Worm (Caenorhabditis elegans): ENCODE measurements around the gene Y71H10B.1.

Y71H10B.1 gene

DNA sequence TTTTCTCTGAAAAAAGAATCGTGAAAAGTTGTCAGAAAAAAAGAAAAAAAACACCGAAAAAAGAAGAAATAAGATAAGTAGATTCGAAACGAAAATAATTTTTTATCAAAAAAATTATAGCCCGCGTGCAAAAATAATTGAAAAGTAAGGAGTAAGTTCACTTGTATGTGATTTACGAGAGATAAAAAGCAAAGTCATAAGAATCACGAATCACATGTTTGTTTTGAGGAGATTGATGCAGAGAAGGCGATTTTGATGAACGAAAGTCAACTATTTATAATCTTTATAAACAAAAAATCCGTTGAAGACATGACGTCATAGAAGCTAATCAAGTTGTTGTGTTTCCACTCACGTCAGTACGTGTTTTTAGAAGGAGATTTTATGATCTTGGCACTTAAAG is at the start of gene Y71H10B.1:
Y71H10B.1 (minus strand) TSS at position 6 of the 400 bp plus-strand sequence.
- TF ChIP-seq D2030.7 (GFP tag; IDR thresholded peaks at IDR 0.05) (no peak), ztf-26 (tag; optimal IDR thresholded peaks at IDR 0.05) (peak; percentile 25), hrde-1 (tag; optimal IDR thresholded peaks at IDR 0.05; ENCODE audit: borderline replicate concordance) (no peak), somi-1 (GFP tag; optimal IDR thresholded peaks at IDR 0.05) (peak; percentile 54), lin-40 (tag; optimal IDR thresholded peaks at IDR 0.05) (peak; percentile 22)

DNA sequence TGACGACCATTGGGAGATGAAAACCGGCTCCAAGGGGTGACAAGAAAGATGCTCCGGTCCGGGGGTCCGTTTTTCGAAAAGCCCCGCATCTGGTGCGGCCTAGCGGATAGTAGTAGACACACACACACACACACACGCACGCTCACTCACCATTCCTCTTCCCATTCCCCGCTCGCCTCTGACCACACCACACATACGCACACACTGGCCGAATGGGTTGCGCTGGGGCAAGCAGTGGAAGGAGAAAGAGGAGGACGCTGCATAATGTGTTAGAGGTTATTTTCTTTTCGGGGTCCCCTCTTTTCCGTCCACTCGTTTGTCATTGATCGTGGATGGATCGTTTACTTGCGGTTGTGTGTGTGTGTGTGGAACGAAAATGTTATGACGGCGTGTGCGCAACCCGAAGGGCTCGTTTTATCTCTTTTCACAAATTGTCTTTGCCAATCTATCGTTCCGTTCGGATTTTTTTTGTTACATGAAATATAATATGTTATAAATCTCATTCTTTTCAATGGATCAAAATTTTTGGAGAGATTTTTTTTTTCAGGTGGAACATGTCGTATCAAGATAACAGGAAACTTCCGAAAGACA is 45.3 kb upstream of the Y71H10B.1 start, which contains the start of gene vang-1:
vang-1 (plus strand) TSS at position 541 of the 591 bp plus-strand sequence.
- TF ChIP-seq Y53G8AR.9 (GFP tag; conservative IDR thresholded peaks at IDR 0.05) (no peak), somi-1 (GFP tag; optimal IDR thresholded peaks at IDR 0.05) (no peak), ztf-26 (tag; optimal IDR thresholded peaks at IDR 0.05) (no peak), pha-4 (tag; optimal IDR thresholded peaks at IDR 0.05) (no peak), sdz-38 (tag; optimal IDR thresholded peaks at IDR 0.05) (no peak), F37B4.10 (GFP tag; IDR thresholded peaks at IDR 0.05) (no peak), ztf-6 (GFP tag; IDR thresholded peaks at IDR 0.05) (0 out of 2 replicates have a peak, but pooled peaks have one; percentile 41), Y56A3A.18 (GFP tag; IDR thresholded peaks at IDR 0.05) (peak; percentile 55; the same call in 1 of the 2 replicates), zfh-2 (GFP tag; conservative IDR thresholded peaks at IDR 0.05) (peak; percentile 82), unc-130 (GFP tag; optimal IDR thresholded peaks at IDR 0.05) (no peak), F57C9.4 (tag; optimal IDR thresholded peaks at IDR 0.05) (no peak), ceh-100 (GFP tag; IDR thresholded peaks at IDR 0.05) (no peak), ztf-25 (GFP tag; IDR thresholded peaks at IDR 0.05) (no peak)

DNA sequence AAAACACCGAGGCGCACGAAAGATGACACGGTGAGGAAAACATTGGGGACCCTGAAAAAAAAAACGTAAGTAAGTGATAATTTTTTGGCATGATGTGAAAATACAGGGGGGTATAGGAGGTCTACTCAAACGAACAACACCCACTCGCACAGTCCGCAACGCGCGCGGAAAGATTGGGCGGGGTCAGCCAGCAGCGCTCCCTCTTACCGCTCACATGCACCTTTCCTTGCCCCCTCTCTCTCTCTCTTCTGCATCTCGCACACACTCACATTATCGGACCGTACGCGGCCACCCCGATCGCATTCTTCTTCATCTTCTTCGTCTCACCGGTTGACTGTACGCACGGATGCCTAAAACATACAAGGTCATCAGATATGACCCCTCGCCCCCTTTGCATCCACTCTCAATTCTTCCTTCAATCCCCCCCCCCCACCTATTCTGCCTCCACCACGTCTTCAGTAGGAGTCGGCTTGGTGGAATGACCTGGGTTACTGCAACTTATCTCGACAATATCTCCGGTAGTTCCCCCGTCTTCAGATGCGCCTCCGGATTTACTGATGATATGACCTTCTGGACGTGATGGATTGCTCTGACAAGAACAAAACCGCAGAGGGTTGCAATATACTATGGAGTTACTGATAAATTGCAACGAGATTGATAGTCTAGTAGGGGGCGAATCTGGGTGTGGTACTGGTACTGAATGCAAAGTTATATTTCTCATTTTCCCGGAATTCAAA is 39.6 kb upstream of the Y71H10B.1 start, which contains the start of gene F53B3.5:
F53B3.5 (minus strand) TSS at position 51 of the 737 bp plus-strand sequence.
- TF ChIP-seq egrh-3 (GFP tag; IDR thresholded peaks at IDR 0.05) (peak; percentile 60; the same call in 1 of the 2 replicates), zfh-2 (GFP tag; conservative IDR thresholded peaks at IDR 0.05) (peak; percentile 81), ama-1 (optimal IDR thresholded peaks at IDR 0.05) (no peak), ama-1 (GFP tag; optimal IDR thresholded peaks at IDR 0.05) (no peak), bed-2 (GFP tag; IDR thresholded peaks at IDR 0.05) (0 out of 2 replicates have a peak, but pooled peaks have one; percentile 51), nfyb-1 (GFP tag; IDR thresholded peaks at IDR 0.05) (no peak), egl-44 (GFP tag; IDR thresholded peaks at IDR 0.05) (0 out of 2 replicates have a peak, but pooled peaks have one; percentile 15), egl-18 (GFP tag; IDR thresholded peaks at IDR 0.05) (no peak), efl-1 (GFP tag; optimal IDR thresholded peaks at IDR 0.05) (no peak), lag-1 (GFP tag; IDR thresholded peaks at IDR 0.05) (0 out of 2 replicates have a peak, but pooled peaks have one; percentile 48)

DNA sequence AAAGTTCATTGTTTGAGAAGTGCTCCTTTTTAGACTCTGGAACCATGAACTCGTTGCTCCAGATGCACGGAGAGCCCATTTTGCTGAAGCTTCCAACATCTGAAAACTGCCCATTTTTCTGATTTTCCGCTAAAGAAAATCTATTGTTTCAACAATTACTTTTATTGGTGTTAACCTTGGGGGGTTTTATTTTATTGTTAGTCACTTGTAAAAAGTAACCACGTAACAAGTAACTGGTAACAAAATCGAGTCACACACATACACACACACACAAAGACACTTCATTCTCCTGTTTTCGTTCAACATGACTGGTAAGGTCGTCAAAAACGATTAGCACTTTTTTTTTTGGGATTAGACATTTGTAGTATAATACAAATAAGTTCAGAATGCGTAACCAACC is 37.3 kb upstream of the Y71H10B.1 start:
- TF ChIP-seq C17E4.6 (GFP tag; IDR thresholded peaks at IDR 0.05) (no peak), F22D6.2 (tag; optimal IDR thresholded peaks at IDR 0.05) (no peak), F10E7.11 (tag; optimal IDR thresholded peaks at IDR 0.05) (no peak), hlh-12 (tag; optimal IDR thresholded peaks at IDR 0.05) (no peak), T26A5.8 (tag; optimal IDR thresholded peaks at IDR 0.05) (no peak), athp-1 (tag; optimal IDR thresholded peaks at IDR 0.05) (no peak), let-526 (GFP tag; IDR thresholded peaks at IDR 0.05) (no peak), hmg-20 (GFP tag; IDR thresholded peaks at IDR 0.05) (no peak), sdz-38 (tag; optimal IDR thresholded peaks at IDR 0.05) (no peak), nhr-27 (tag; optimal IDR thresholded peaks at IDR 0.05) (no peak), dpl-1 (GFP tag; optimal IDR thresholded peaks at IDR 0.05) (no peak), F57C9.4 (tag; optimal IDR thresholded peaks at IDR 0.05) (no peak), hsf-1 (GFP tag; IDR thresholded peaks at IDR 0.05) (no peak), lin-35 (GFP tag; optimal IDR thresholded peaks at IDR 0.05) (no peak), D2030.7 (GFP tag; IDR thresholded peaks at IDR 0.05) (no peak), efl-1 (GFP tag; optimal IDR thresholded peaks at IDR 0.05) (no peak)
